Fruit fly (Drosophila melanogaster): ENCODE results near the gene CG2059.

Gene CG2059

dm6 chrX:7335524-7335991, 49.4 kb downstream of the CG2059 start:
- TF ChIP-seq Pif1B (GFP tag; optimal IDR thresholded peaks at IDR 0.05) = peak; percentile 59
- peak; percentile 95 for TF ChIP-seq EcR (GFP tag; optimal IDR thresholded peaks at IDR 0.05)
- peak; percentile 37 for TF ChIP-seq gl (tag; optimal IDR thresholded peaks at IDR 0.05)
- no peak for TF ChIP-seq CG12605 (GFP tag; IDR thresholded peaks at IDR 0.05)
- peak; percentile 68; the same call in 1 of the 3 replicates for TF ChIP-seq CG4496 (GFP tag; IDR thresholded peaks at IDR 0.05)
- TF ChIP-seq CG13204 (GFP tag; optimal IDR thresholded peaks at IDR 0.05) = peak; percentile 42
- peak; percentile 84 for TF ChIP-seq Pif1A (GFP tag; optimal IDR thresholded peaks at IDR 0.05)
- TF ChIP-seq Snoo (tag; optimal IDR thresholded peaks at IDR 0.05) = peak; percentile 82
- TF ChIP-seq rn (GFP tag; IDR thresholded peaks at IDR 0.05) = no peak
- TF ChIP-seq CG8159 (tag; optimal IDR thresholded peaks at IDR 0.05) = peak; percentile 73
- TF ChIP-seq CG9948 (tag; optimal IDR thresholded peaks at IDR 0.05) = peak; percentile 62
- no peak for TF ChIP-seq D1 (tag; optimal IDR thresholded peaks at IDR 0.05)
- no peak; the same call in 1 of the 2 replicates for TF ChIP-seq CG32121 (GFP tag; IDR thresholded peaks at IDR 0.05)
- peak; percentile 73 for TF ChIP-seq CG34367 (tag; optimal IDR thresholded peaks at IDR 0.05)
- peak; percentile 80 for TF ChIP-seq CG15710 (tag; optimal IDR thresholded peaks at IDR 0.05)
- TF ChIP-seq CG10348 (GFP tag; IDR thresholded peaks at IDR 0.05) = no peak
- TF ChIP-seq Ets98B (GFP tag; IDR thresholded peaks at IDR 0.05) = peak; percentile 35
- TF ChIP-seq CG14655 (GFP tag; optimal IDR thresholded peaks at IDR 0.05) = peak; percentile 64
- TF ChIP-seq fd96Ca (GFP tag; IDR thresholded peaks at IDR 0.05) = no peak
- TF ChIP-seq CG17806 (tag; optimal IDR thresholded peaks at IDR 0.05) = peak; percentile 72
- TF ChIP-seq CG8301 (tag; optimal IDR thresholded peaks at IDR 0.05) = peak; percentile 74

- TF ChIP-seq Ets98B (GFP tag; IDR thresholded peaks at IDR 0.05) = peak; percentile 60
- peak; percentile 71; the same call in 2 of the 3 replicates for TF ChIP-seq fd96Ca (GFP tag; IDR thresholded peaks at IDR 0.05)
- peak; percentile 41 for TF ChIP-seq Pif1B (GFP tag; optimal IDR thresholded peaks at IDR 0.05)
- peak; percentile 75 for TF ChIP-seq CG15710 (tag; optimal IDR thresholded peaks at IDR 0.05)
- TF ChIP-seq EcR (GFP tag; optimal IDR thresholded peaks at IDR 0.05) = no peak
- TF ChIP-seq CG12605 (GFP tag; IDR thresholded peaks at IDR 0.05) = 0 out of 2 replicates have a peak, but pooled peaks have one; percentile 16
- TF ChIP-seq CG9948 (tag; optimal IDR thresholded peaks at IDR 0.05) = peak; percentile 78
- TF ChIP-seq D1 (tag; optimal IDR thresholded peaks at IDR 0.05) = peak; percentile 9
- TF ChIP-seq gl (tag; optimal IDR thresholded peaks at IDR 0.05) = peak; percentile 2
- TF ChIP-seq CG13204 (GFP tag; optimal IDR thresholded peaks at IDR 0.05) = no peak
- peak; percentile 83 for TF ChIP-seq CG4496 (GFP tag; IDR thresholded peaks at IDR 0.05)
- peak; percentile 27 for TF ChIP-seq Snoo (tag; optimal IDR thresholded peaks at IDR 0.05)
- TF ChIP-seq CG34367 (tag; optimal IDR thresholded peaks at IDR 0.05) = peak; percentile 62
- peak; percentile 77 for TF ChIP-seq CG32121 (GFP tag; IDR thresholded peaks at IDR 0.05)
- TF ChIP-seq rn (GFP tag; IDR thresholded peaks at IDR 0.05) = 0 out of 2 replicates have a peak, but pooled peaks have one; percentile 13
- TF ChIP-seq CG17806 (tag; optimal IDR thresholded peaks at IDR 0.05) = peak; percentile 71
- TF ChIP-seq Pif1A (GFP tag; optimal IDR thresholded peaks at IDR 0.05) = peak; percentile 53
- peak; percentile 87 for TF ChIP-seq CG8301 (tag; optimal IDR thresholded peaks at IDR 0.05)
- peak; percentile 47; the same call in 1 of the 2 replicates for TF ChIP-seq CG10348 (GFP tag; IDR thresholded peaks at IDR 0.05)
- TF ChIP-seq CG14655 (GFP tag; optimal IDR thresholded peaks at IDR 0.05) = peak; percentile 87
- peak; percentile 79 for TF ChIP-seq CG8159 (tag; optimal IDR thresholded peaks at IDR 0.05)
Measured at dm6 chrX:7336121-7336961, 50.2 kb downstream of the CG2059 start.

dm6 chrX:7336962-7337844, 51.0 kb downstream of the CG2059 start, which contains the start of gene CBP:
TSS of gene CBP (plus strand) at chrX:7337352.
- TF ChIP-seq CG14655 (GFP tag; optimal IDR thresholded peaks at IDR 0.05) = peak; percentile 97
- peak; percentile 96 for TF ChIP-seq Pif1B (GFP tag; optimal IDR thresholded peaks at IDR 0.05)
- TF ChIP-seq CG34367 (tag; optimal IDR thresholded peaks at IDR 0.05) = peak; percentile 97
- peak; percentile 97 for TF ChIP-seq Pif1A (GFP tag; optimal IDR thresholded peaks at IDR 0.05)
- TF ChIP-seq CG8301 (tag; optimal IDR thresholded peaks at IDR 0.05) = peak; percentile 97
- peak; percentile 98 for TF ChIP-seq CG13204 (GFP tag; optimal IDR thresholded peaks at IDR 0.05)
- peak; percentile 94 for TF ChIP-seq Snoo (tag; optimal IDR thresholded peaks at IDR 0.05)
- peak; percentile 96 for TF ChIP-seq fd96Ca (GFP tag; IDR thresholded peaks at IDR 0.05)
- peak; percentile 76 for TF ChIP-seq CG10348 (GFP tag; IDR thresholded peaks at IDR 0.05)
- TF ChIP-seq CG17806 (tag; optimal IDR thresholded peaks at IDR 0.05) = peak; percentile 96
- TF ChIP-seq CG4496 (GFP tag; IDR thresholded peaks at IDR 0.05) = peak; percentile 96
- TF ChIP-seq CG32121 (GFP tag; IDR thresholded peaks at IDR 0.05) = peak; percentile 92
- peak; percentile 97 for TF ChIP-seq CG9948 (tag; optimal IDR thresholded peaks at IDR 0.05)
- TF ChIP-seq D1 (tag; optimal IDR thresholded peaks at IDR 0.05) = peak; percentile 76
- TF ChIP-seq gl (tag; optimal IDR thresholded peaks at IDR 0.05) = peak; percentile 95
- TF ChIP-seq CG8159 (tag; optimal IDR thresholded peaks at IDR 0.05) = peak; percentile 97
- peak; percentile 92 for TF ChIP-seq CG12605 (GFP tag; IDR thresholded peaks at IDR 0.05)
- peak; percentile 69 for TF ChIP-seq EcR (GFP tag; optimal IDR thresholded peaks at IDR 0.05)
- peak; percentile 91 for TF ChIP-seq Ets98B (GFP tag; IDR thresholded peaks at IDR 0.05)
- TF ChIP-seq rn (GFP tag; IDR thresholded peaks at IDR 0.05) = peak; percentile 80
- peak; percentile 96 for TF ChIP-seq CG15710 (tag; optimal IDR thresholded peaks at IDR 0.05)

Measured in whole organism, pupa.